Worm (Caenorhabditis elegans) whole organism, midembryonic: Measurements from ENCODE around the gene twk-5.

Experiments used
- T22C8.4 ChIP-seq: fragments of 200-800 bp; sonication (Bioruptor generic); IDR thresholded peaks from 2 replicates; pipeline ENCODE4 v1.3.6; 2022; ENCODE audit warnings: missing genetic modification characterization, missing compliant biosample characterization
- cog-1 ChIP-seq: sonication (generic microtip); optimal IDR thresholded peaks from 2 replicates; lab custom pipeline; 2016; ENCODE audit warnings: missing genetic modification characterization, missing compliant biosample characterization
- flt-1 ChIP-seq: fragments of 200-800 bp; sonication (Bioruptor generic); IDR thresholded peaks from 2 replicates; pipeline ENCODE4 v1.3.6; 2022; ENCODE audit warnings: missing genetic modification characterization, missing compliant biosample characterization
- klf-2 ChIP-seq: fragments of 200-800 bp; sonication (Bioruptor generic); conservative IDR thresholded peaks from 2 replicates; pipeline ENCODE4 v1.3.6; 2022; ENCODE audit warnings: missing genetic modification reagents, missing genetic modification characterization, missing compliant biosample characterization
- med-1 ChIP-seq: sonication (generic microtip); optimal IDR thresholded peaks from 2 replicates; lab custom pipeline; 2017; ENCODE audit warnings: missing genetic modification characterization, mild to moderate bottlenecking, missing compliant biosample characterization, antibody characterized with exemption, missing genetic modification reagents; ENCODE audit not compliant: insufficient read depth
- ref-1 ChIP-seq: fragments of 200-800 bp; sonication (Bioruptor generic); conservative IDR thresholded peaks from 2 replicates; pipeline ENCODE4 v1.3.6; 2022; ENCODE audit warnings: missing genetic modification reagents, missing genetic modification characterization, missing compliant biosample characterization
- tab-1 ChIP-seq: fragments of 200-800 bp; sonication (Bioruptor generic); IDR thresholded peaks from 2 replicates; pipeline ENCODE4 v1.3.6; 2022; ENCODE audit warnings: missing genetic modification characterization, missing compliant biosample characterization
- ztf-23 ChIP-seq: fragments of 200-800 bp; sonication (Bioruptor generic); IDR thresholded peaks from 2 replicates; pipeline ENCODE4 v1.3.6; 2022; ENCODE audit warnings: missing genetic modification reagents, missing genetic modification characterization, missing compliant biosample characterization
- ztf-29 ChIP-seq: fragments of 200-800 bp; sonication (Bioruptor generic); IDR thresholded peaks from 2 replicates; pipeline ENCODE4 v1.3.6; 2022; ENCODE audit warnings: missing genetic modification reagents, missing genetic modification characterization, missing compliant biosample characterization

twk-5 gene

ce11 chrII:11459883-11460282 lies 25.2 kb downstream of the twk-5 start:
- TF ChIP-seq ztf-29 (GFP tag; lab: Robert Waterston, UW) (no peak), med-1 (GFP tag; lab: Kevin White, UChicago) (no peak), T22C8.4 (GFP tag; lab: Robert Waterston, UW) (no peak), ref-1 (GFP tag; lab: Robert Waterston, UW) (no peak), klf-2 (no peak), flt-1 (GFP tag; lab: Robert Waterston, UW) (no peak), cog-1 (no peak), tab-1 (GFP tag; lab: Robert Waterston, UW) (no peak), ztf-23 (GFP tag; lab: Robert Waterston, UW) (no peak)

DNA sequence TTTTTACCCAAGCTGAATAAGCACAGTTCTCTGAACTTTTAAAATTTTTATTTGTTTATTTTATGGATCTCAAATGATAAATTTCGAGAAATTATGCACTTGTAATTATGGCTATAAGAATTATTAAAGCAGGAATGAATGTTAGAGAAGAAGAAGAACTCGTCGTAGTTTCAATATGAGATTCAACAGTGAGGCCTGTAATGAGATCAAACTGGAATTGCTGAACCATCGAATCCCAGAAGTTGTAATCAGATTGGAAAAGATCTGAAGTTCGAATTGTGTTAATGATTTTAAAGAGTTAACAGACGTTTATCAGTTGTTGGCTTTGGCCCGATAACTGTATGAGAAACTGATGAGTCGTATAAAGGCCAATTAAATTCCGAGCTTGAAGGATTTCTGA lies 29.4 kb downstream of the twk-5 start:
- TF ChIP-seq T22C8.4 (GFP tag; lab: Robert Waterston, UW) (no peak), ztf-23 (GFP tag; lab: Robert Waterston, UW) (no peak), ref-1 (GFP tag; lab: Robert Waterston, UW) (no peak), cog-1 (no peak), med-1 (GFP tag; lab: Kevin White, UChicago) (no peak), ztf-29 (GFP tag; lab: Robert Waterston, UW) (no peak), flt-1 (GFP tag; lab: Robert Waterston, UW) (no peak), klf-2 (no peak), tab-1 (GFP tag; lab: Robert Waterston, UW) (no peak)

ce11 chrII:11455140-11455539 lies 30.0 kb downstream of the twk-5 start:
- TF ChIP-seq flt-1 (GFP tag; lab: Robert Waterston, UW) (0 out of 2 replicates have a peak, but pooled peaks have one; percentile 44), klf-2 (no peak)

ce11 chrII:11453639-11454038 lies 31.5 kb downstream of the twk-5 start:
- TF ChIP-seq cog-1 (no peak), med-1 (GFP tag; lab: Kevin White, UChicago) (no peak), T22C8.4 (GFP tag; lab: Robert Waterston, UW) (no peak), ref-1 (GFP tag; lab: Robert Waterston, UW) (no peak), ztf-23 (GFP tag; lab: Robert Waterston, UW) (no peak), ztf-29 (GFP tag; lab: Robert Waterston, UW) (no peak), tab-1 (GFP tag; lab: Robert Waterston, UW) (no peak), flt-1 (GFP tag; lab: Robert Waterston, UW) (no peak), klf-2 (no peak)

ce11 chrII:11453025-11453424 lies 32.1 kb downstream of the twk-5 start, which contains the start of gene rsp-1:
rsp-1 (plus strand) TSS chrII:11453362.
- TF ChIP-seq ref-1 (GFP tag; lab: Robert Waterston, UW): no peak
- TF ChIP-seq ztf-29 (GFP tag; lab: Robert Waterston, UW): no peak
- no peak for TF ChIP-seq klf-2
- peak; percentile 28 for TF ChIP-seq med-1 (GFP tag; lab: Kevin White, UChicago)
- TF ChIP-seq T22C8.4 (GFP tag; lab: Robert Waterston, UW): peak; percentile 72; the same call in 1 of the 2 replicates
- peak; percentile 54; the same call in 1 of the 2 replicates for TF ChIP-seq tab-1 (GFP tag; lab: Robert Waterston, UW)
- peak; percentile 15 for TF ChIP-seq cog-1
- TF ChIP-seq ztf-23 (GFP tag; lab: Robert Waterston, UW): peak; percentile 66
- peak; percentile 66; the same call in 1 of the 2 replicates for TF ChIP-seq flt-1 (GFP tag; lab: Robert Waterston, UW)

ce11 chrII:11452498-11453005 lies 32.5 kb downstream of the twk-5 start, which contains the start of gene rsp-2:
rsp-2 (minus strand) TSS chrII:11452955.
- TF ChIP-seq klf-2 (no peak), flt-1 (GFP tag; lab: Robert Waterston, UW) (no peak), ztf-23 (GFP tag; lab: Robert Waterston, UW) (no peak), med-1 (GFP tag; lab: Kevin White, UChicago) (no peak), cog-1 (no peak), ztf-29 (GFP tag; lab: Robert Waterston, UW) (no peak), tab-1 (GFP tag; lab: Robert Waterston, UW) (no peak), T22C8.4 (GFP tag; lab: Robert Waterston, UW) (no peak), ref-1 (GFP tag; lab: Robert Waterston, UW) (no peak)

DNA sequence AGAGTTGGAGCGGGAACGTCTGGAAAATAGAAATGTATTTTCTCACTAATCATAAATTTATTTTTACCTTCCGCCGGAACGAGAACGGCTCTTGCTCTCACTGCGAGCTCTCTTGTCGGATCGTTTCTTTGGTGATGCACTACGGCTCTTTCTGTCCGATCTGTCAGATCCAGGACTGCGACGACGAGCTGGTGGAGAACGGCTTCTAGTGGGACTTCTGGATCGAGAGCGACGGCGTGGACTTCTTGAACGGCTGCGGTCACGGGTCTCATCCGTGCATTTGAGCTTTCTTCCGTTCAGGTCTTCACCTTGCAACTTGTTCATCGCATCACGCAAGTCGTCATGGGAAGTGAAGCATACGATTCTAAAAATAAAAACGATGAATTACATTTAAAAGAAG lies 33.4 kb downstream of the twk-5 start:
- no peak for TF ChIP-seq tab-1 (GFP tag; lab: Robert Waterston, UW)
- TF ChIP-seq klf-2: no peak
- no peak for TF ChIP-seq ztf-23 (GFP tag; lab: Robert Waterston, UW)
- no peak for TF ChIP-seq flt-1 (GFP tag; lab: Robert Waterston, UW)
- TF ChIP-seq ref-1 (GFP tag; lab: Robert Waterston, UW): no peak
- TF ChIP-seq ztf-29 (GFP tag; lab: Robert Waterston, UW): no peak

ce11 chrII:11450882-11451281 lies 34.2 kb downstream of the twk-5 start:
- TF ChIP-seq cog-1 (no peak), tab-1 (GFP tag; lab: Robert Waterston, UW) (no peak), ref-1 (GFP tag; lab: Robert Waterston, UW) (no peak), klf-2 (no peak), med-1 (GFP tag; lab: Kevin White, UChicago) (no peak), ztf-29 (GFP tag; lab: Robert Waterston, UW) (no peak), flt-1 (GFP tag; lab: Robert Waterston, UW) (no peak), ztf-23 (GFP tag; lab: Robert Waterston, UW) (no peak)

- TF ChIP-seq ztf-29 (GFP tag; lab: Robert Waterston, UW) (no peak), ztf-23 (GFP tag; lab: Robert Waterston, UW) (no peak), klf-2 (no peak), flt-1 (GFP tag; lab: Robert Waterston, UW) (no peak), tab-1 (GFP tag; lab: Robert Waterston, UW) (no peak), cog-1 (no peak), T22C8.4 (GFP tag; lab: Robert Waterston, UW) (no peak), ref-1 (GFP tag; lab: Robert Waterston, UW) (no peak), med-1 (GFP tag; lab: Kevin White, UChicago) (no peak)
Measured at ce11 chrII:11448753-11449152, 36.3 kb downstream of the twk-5 start, which contains the start of gene W02B12.1. W02B12.1 (plus strand) TSS chrII:11449021.
